Worm (Caenorhabditis elegans) whole organism, L2 larva: Measurements from ENCODE around the gene srd-48.

Source experiments
- Y55F3AM.14 ChIP-seq: fragments of 200-800 bp; sonication (Bioruptor generic); optimal IDR thresholded peaks from 2 replicates; lab custom pipeline; 2018; ENCODE audit warnings: mild to moderate bottlenecking, missing genetic modification characterization, missing compliant biosample characterization
- lin-13 ChIP-seq: fragments of 150-350 bp; optimal IDR thresholded peaks from 2 replicates; lab custom pipeline; 2014; ENCODE audit warnings: missing biosample characterization, missing genetic modification reagents, missing genetic modification characterization
- nhr-12 ChIP-seq: fragments of 150-350 bp; optimal IDR thresholded peaks from 2 replicates; lab custom pipeline; 2014; ENCODE audit warnings: missing biosample characterization, missing genetic modification characterization

ce11 chrX:12343279-12343678, 7.4 kb downstream of the srd-48 start, which contains the start of the genes nspc-9 and nspc-10:
- no peak for TF ChIP-seq Y55F3AM.14 (GFP tag; lab: Kevin White, UChicago)
- TF ChIP-seq lin-13 (GFP tag; lab: Kevin White, UChicago) = no peak
- no peak for TF ChIP-seq nhr-12 (tag; lab: Kevin White, UChicago)
